Worm (Caenorhabditis elegans) whole organism, L4 larva: ENCODE data around the gene akap-1.

Experiments
- D1046.2 ChIP-seq: fragments of 200-800 bp; sonication (Bioruptor generic); IDR thresholded peaks from 2 replicates; pipeline ENCODE4 v1.3.6; 2022; ENCODE audit warnings: missing genetic modification characterization, missing compliant biosample characterization
- F26F4.8 ChIP-seq: fragments of 200-800 bp; sonication (Bioruptor generic); conservative IDR thresholded peaks from 2 replicates; pipeline ENCODE4 v1.3.6; 2022; ENCODE audit warnings: missing genetic modification characterization, missing compliant biosample characterization
- T26A8.4 ChIP-seq: fragments of 200-800 bp; sonication (Bioruptor generic); IDR thresholded peaks from 2 replicates; pipeline ENCODE4 v1.3.6; 2022; ENCODE audit warnings: missing genetic modification characterization, missing compliant biosample characterization
- Y105C5A.15 ChIP-seq: fragments of 200-800 bp; sonication (Bioruptor generic); IDR thresholded peaks from 2 replicates; pipeline ENCODE4 v1.3.6; 2022; ENCODE audit warnings: missing genetic modification characterization, missing compliant biosample characterization
- aha-1 ChIP-seq: fragments of 150-350 bp; peaks from one replicate; lab custom pipeline; 2014; ENCODE audit warnings: missing biosample characterization, missing genetic modification characterization
- ceh-20 ChIP-seq: fragments of 200-800 bp; sonication (Bioruptor generic); IDR thresholded peaks from 2 replicates; pipeline ENCODE4 v1.3.6; 2022; ENCODE audit warnings: missing genetic modification reagents, missing genetic modification characterization, missing compliant biosample characterization
- ceh-62 ChIP-seq: sonication (generic microtip); optimal IDR thresholded peaks from 2 replicates; lab custom pipeline; 2017; ENCODE audit warnings: missing biosample characterization, missing genetic modification characterization
- cey-2 ChIP-seq: sonication (generic microtip); optimal IDR thresholded peaks from 3 replicates; lab custom pipeline; 2017; ENCODE audit warnings: missing genetic modification characterization, mild to moderate bottlenecking, missing compliant biosample characterization, antibody characterized with exemption, borderline replicate concordance; ENCODE audit not compliant: insufficient read depth
- daf-16 ChIP-seq, 3 experiments: sonication (generic microtip); optimal IDR thresholded peaks; 2 replicates each; lab custom pipeline; 2016 to 2017; ENCODE audit warnings: missing genetic modification characterization in 3 of 3, missing genetic modification reagents in 3 of 3, mild to moderate bottlenecking in 2 of 3, missing compliant biosample characterization in 2 of 3, missing biosample characterization in 1 of 3, moderate library complexity in 1 of 3
- dmd-6 ChIP-seq: fragments of 200-800 bp; sonication (Bioruptor generic); IDR thresholded peaks from 2 replicates; pipeline ENCODE4 v1.3.6; 2022; ENCODE audit warnings: missing genetic modification reagents, missing genetic modification characterization, missing compliant biosample characterization
- dmd-8 ChIP-seq: fragments of 200-800 bp; sonication (Bioruptor generic); IDR thresholded peaks from 2 replicates; pipeline ENCODE4 v1.3.6; 2022; ENCODE audit warnings: missing genetic modification characterization, missing compliant biosample characterization
- duxl-1 ChIP-seq: sonication (generic microtip); optimal IDR thresholded peaks from 2 replicates; lab custom pipeline; 2016; ENCODE audit warnings: mild to moderate bottlenecking, missing genetic modification characterization, moderate library complexity, missing compliant biosample characterization; ENCODE audit not compliant: poor library complexity
- dve-1 ChIP-seq: sonication (generic microtip); optimal IDR thresholded peaks from 2 replicates; lab custom pipeline; 2017; ENCODE audit warnings: antibody characterized with exemption, mild to moderate bottlenecking, missing genetic modification characterization, missing compliant biosample characterization; ENCODE audit not compliant: insufficient read depth
- egl-27 ChIP-seq: sonication (generic microtip); optimal IDR thresholded peaks from 3 replicates; lab custom pipeline; 2017; ENCODE audit warnings: missing biosample characterization, missing genetic modification reagents, missing genetic modification characterization
- hlh-11 ChIP-seq: fragments of 200-800 bp; sonication (Bioruptor generic); optimal IDR thresholded peaks from 2 replicates; lab custom pipeline; 2018; ENCODE audit warnings: mild to moderate bottlenecking, missing genetic modification characterization, missing compliant biosample characterization
- hlh-30 ChIP-seq: sonication (generic microtip); optimal IDR thresholded peaks from 2 replicates; lab custom pipeline; 2017; ENCODE audit warnings: antibody characterized with exemption, mild to moderate bottlenecking, missing genetic modification characterization, missing compliant biosample characterization; ENCODE audit not compliant: insufficient read depth
- hmg-1.1 ChIP-seq: fragments of 200-800 bp; sonication (Bioruptor generic); IDR thresholded peaks from 2 replicates; pipeline ENCODE4 v1.3.6; 2022; ENCODE audit warnings: missing genetic modification reagents, missing genetic modification characterization, missing compliant biosample characterization
- jun-1 ChIP-seq: fragments of 150-350 bp; optimal IDR thresholded peaks from 2 replicates; lab custom pipeline; 2014; ENCODE audit warnings: missing biosample characterization, missing genetic modification reagents, missing genetic modification characterization
- lin-1 ChIP-seq: fragments of 200-800 bp; sonication (Bioruptor generic); IDR thresholded peaks from 2 replicates; pipeline ENCODE4 v1.3.6; 2022; ENCODE audit warnings: missing genetic modification reagents, missing genetic modification characterization, missing compliant biosample characterization
- lin-29 ChIP-seq: fragments of 200-800 bp; sonication (Bioruptor generic); IDR thresholded peaks from 2 replicates; pipeline ENCODE4 v1.3.6; 2022; ENCODE audit warnings: missing genetic modification reagents, missing genetic modification characterization, missing compliant biosample characterization
- lin-38 ChIP-seq: fragments of 200-800 bp; sonication (Bioruptor generic); IDR thresholded peaks from 2 replicates; pipeline ENCODE4 v1.3.6; 2022; ENCODE audit warnings: missing genetic modification reagents, missing genetic modification characterization, missing compliant biosample characterization
- lin-39 ChIP-seq: fragments of 150-350 bp; optimal IDR thresholded peaks from 2 replicates; lab custom pipeline; 2014; ENCODE audit warnings: missing biosample characterization, missing genetic modification reagents, missing genetic modification characterization
- lsy-2 ChIP-seq, 2 experiments: fragments of 150-350 bp in 1 of 2; sonication (generic microtip) in 1 of 2; optimal IDR thresholded peaks; 2 replicates each; lab custom pipeline; 2014 to 2017; ENCODE audit warnings: missing biosample characterization in 2 of 2, missing genetic modification characterization in 2 of 2
- madf-9 ChIP-seq: fragments of 200-800 bp; sonication (Bioruptor generic); conservative IDR thresholded peaks from 2 replicates; pipeline ENCODE4 v1.3.6; 2022; ENCODE audit warnings: missing genetic modification reagents, missing genetic modification characterization, missing compliant biosample characterization
- mdl-1 ChIP-seq, 2 experiments: fragments of 150-350 bp in 1 of 2; sonication (generic microtip) in 1 of 2; optimal IDR thresholded peaks; 2 replicates each; lab custom pipeline; 2014 to 2017; ENCODE audit warnings: missing biosample characterization in 2 of 2, missing genetic modification characterization in 2 of 2
- mdt-29 ChIP-seq: fragments of 200-800 bp; sonication (Bioruptor generic); IDR thresholded peaks from 2 replicates; pipeline ENCODE4 v1.3.6; 2022; ENCODE audit warnings: missing genetic modification reagents, missing genetic modification characterization, missing compliant biosample characterization
- mes-2 ChIP-seq: sonication (generic microtip); optimal IDR thresholded peaks from 2 replicates; lab custom pipeline; 2016; ENCODE audit warnings: missing genotype, mild to moderate bottlenecking, missing genetic modification characterization, missing compliant biosample characterization; ENCODE audit not compliant: poor library complexity, severe bottlenecking
- mxl-3 ChIP-seq: fragments of 200-800 bp; sonication (Bioruptor generic); optimal IDR thresholded peaks from 2 replicates; lab custom pipeline; 2018; ENCODE audit warnings: mild to moderate bottlenecking, missing genetic modification characterization, missing compliant biosample characterization
- nhr-102 ChIP-seq: sonication (generic microtip); optimal IDR thresholded peaks from 2 replicates; lab custom pipeline; 2016; ENCODE audit warnings: mild to moderate bottlenecking, missing genetic modification characterization, moderate library complexity, missing compliant biosample characterization
- nhr-28 ChIP-seq: fragments of 150-350 bp; optimal IDR thresholded peaks from 2 replicates; lab custom pipeline; 2014; ENCODE audit warnings: missing biosample characterization, missing genetic modification characterization
- nhr-41 ChIP-seq: fragments of 200-800 bp; sonication (Bioruptor generic); IDR thresholded peaks from 2 replicates; pipeline ENCODE4 v1.3.6; 2022; ENCODE audit warnings: missing genetic modification reagents, missing genetic modification characterization, missing compliant biosample characterization
- nhr-42 ChIP-seq: fragments of 200-800 bp; sonication (Bioruptor generic); IDR thresholded peaks from 2 replicates; pipeline ENCODE4 v1.3.6; 2022; ENCODE audit warnings: missing genetic modification characterization, missing compliant biosample characterization
- nhr-48 ChIP-seq: sonication (generic microtip); optimal IDR thresholded peaks from 2 replicates; lab custom pipeline; 2016; ENCODE audit warnings: mild to moderate bottlenecking, missing genetic modification characterization, missing compliant biosample characterization
- nhr-6 ChIP-seq: fragments of 150-350 bp; optimal IDR thresholded peaks from 2 replicates; lab custom pipeline; 2014; ENCODE audit warnings: missing biosample characterization, missing genetic modification characterization
- nhr-77 ChIP-seq: fragments of 150-350 bp; optimal IDR thresholded peaks from 2 replicates; lab custom pipeline; 2014; ENCODE audit warnings: missing biosample characterization, missing genetic modification characterization
- pqm-1 ChIP-seq: sonication (generic microtip); optimal IDR thresholded peaks from 2 replicates; lab custom pipeline; 2017; ENCODE audit warnings: missing biosample characterization, missing genetic modification characterization
- rbr-2 ChIP-seq: sonication (generic microtip); optimal IDR thresholded peaks from 2 replicates; lab custom pipeline; 2016; ENCODE audit warnings: missing genotype, missing genetic modification characterization, missing compliant biosample characterization
- unc-62 ChIP-seq, 3 experiments: fragments of 150-350 bp in 1 of 3; sonication (generic microtip); optimal IDR thresholded peaks in 2 of 3; peaks in 1 of 3; 1 replicate in 1 of 3; 2 replicates in 2 of 3; lab custom pipeline; 2014 to 2017; ENCODE audit warnings: missing biosample characterization in 3 of 3, missing genetic modification characterization in 3 of 3, missing genetic modification reagents in 3 of 3, missing genotype in 1 of 3
- zfp-3 ChIP-seq: fragments of 200-800 bp; sonication (Bioruptor generic); conservative IDR thresholded peaks from 2 replicates; pipeline ENCODE4 v1.3.6; 2022; ENCODE audit warnings: missing genetic modification reagents, missing genetic modification characterization, missing compliant biosample characterization

The akap-1 gene

DNA sequence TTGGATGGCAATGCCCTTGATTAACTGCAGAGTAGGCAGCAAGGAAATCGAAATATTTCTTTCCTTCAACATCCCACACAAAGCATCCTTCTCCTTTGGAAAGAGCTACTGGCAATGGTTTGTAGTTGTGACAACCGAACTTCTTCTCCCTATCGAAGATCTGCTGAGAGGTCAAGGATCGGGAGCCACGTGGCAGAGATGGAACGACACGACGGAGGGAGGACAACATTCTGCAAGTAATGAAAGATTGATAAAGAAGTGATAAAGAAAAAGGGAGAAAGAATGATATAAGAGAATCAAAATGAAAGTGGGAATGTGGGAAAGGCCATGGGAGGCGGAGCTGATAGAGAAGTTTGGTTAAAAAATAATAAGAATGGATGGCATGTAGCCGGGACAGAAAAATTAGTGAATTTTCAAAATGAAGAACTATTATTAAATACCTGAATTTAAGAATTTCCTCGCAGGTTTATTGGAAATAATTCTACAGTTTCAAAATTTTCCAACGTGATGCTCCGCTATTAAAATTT is 42.6 kb downstream of the akap-1 start, which contains the start of gene oatr-1:
Gene oatr-1 (minus strand): TSS at position 477 of the 527 bp plus-strand sequence.
- TF ChIP-seq nhr-28 (tag; lab: Kevin White, UChicago) (peak; percentile 48), mdl-1 (tag; optimal IDR thresholded peaks at IDR 0.05; lab: Kevin White, UChicago) (peak in 1 of 2 experiments; percentile 65), mxl-3 (GFP tag; lab: Kevin White, UChicago) (peak; percentile 80), mdt-29 (GFP tag; lab: Robert Waterston, UW) (no peak), dve-1 (tag; lab: Kevin White, UChicago) (peak; percentile 27), jun-1 (tag; lab: Kevin White, UChicago) (no peak), daf-16 (GFP tag; optimal IDR thresholded peaks at IDR 0.05; lab: Kevin White, UChicago) (no peak), daf-16 (tag; optimal IDR thresholded peaks at IDR 0.05; lab: Kevin White, UChicago) (peak; percentile 41), aha-1 (tag; lab: Kevin White, UChicago) (peak; percentile 49), nhr-42 (GFP tag; lab: Robert Waterston, UW) (no peak), hlh-11 (tag; lab: Kevin White, UChicago) (peak; percentile 25), dmd-6 (GFP tag; lab: Robert Waterston, UW) (peak; percentile 66)

DNA sequence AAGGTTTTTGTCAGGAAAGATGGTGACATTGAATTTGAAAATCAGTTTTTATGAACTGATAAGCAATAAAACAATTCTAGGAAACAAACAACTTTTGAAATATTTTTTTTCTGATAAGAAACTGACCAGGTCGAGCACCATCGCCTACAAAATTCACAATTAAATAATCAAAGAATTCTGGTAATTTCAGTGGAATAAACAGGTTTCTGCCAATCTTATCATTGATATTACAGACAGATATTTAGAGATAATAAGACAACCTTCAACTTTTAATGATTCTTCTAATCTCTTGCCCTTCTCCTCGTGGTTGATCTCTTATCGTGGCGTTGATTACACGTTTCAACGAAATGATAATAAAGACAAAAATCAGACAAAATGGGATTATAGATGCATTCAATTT is 43.2 kb downstream of the akap-1 start:
- peak in 1 of 2 experiments; percentile 72 for TF ChIP-seq unc-62 (GFP tag; optimal IDR thresholded peaks at IDR 0.05 in 1 of 2; lab: Kevin White, UChicago)
- TF ChIP-seq unc-62 (tag; optimal IDR thresholded peaks at IDR 0.05; lab: Kevin White, UChicago): no peak
- TF ChIP-seq ceh-62 (tag; lab: Kevin White, UChicago): no peak
- TF ChIP-seq nhr-48 (tag; lab: Kevin White, UChicago): peak; percentile 76
- TF ChIP-seq lin-1: peak; percentile 76
- TF ChIP-seq Y105C5A.15 (GFP tag; lab: Robert Waterston, UW): no peak
- no peak for TF ChIP-seq lin-29 (GFP tag; lab: Robert Waterston, UW)
- TF ChIP-seq nhr-77 (tag; lab: Kevin White, UChicago): peak; percentile 31
- peak; percentile 20 for TF ChIP-seq cey-2 (tag; lab: Kevin White, UChicago)
- TF ChIP-seq zfp-3 (GFP tag; lab: Robert Waterston, UW): no peak
- TF ChIP-seq F26F4.8: no peak
- no peak for TF ChIP-seq egl-27 (tag; lab: Kevin White, UChicago)
- no peak for TF ChIP-seq madf-9 (GFP tag; lab: Robert Waterston, UW)
- TF ChIP-seq hmg-1.1 (GFP tag; lab: Robert Waterston, UW): no peak
- TF ChIP-seq nhr-102 (tag; lab: Kevin White, UChicago): peak; percentile 80
- TF ChIP-seq nhr-28 (tag; lab: Kevin White, UChicago): peak; percentile 59
- peak; percentile 86 for TF ChIP-seq dmd-6 (GFP tag; lab: Robert Waterston, UW)
- no peak for TF ChIP-seq duxl-1
- peak in 1 of 2 experiments; percentile 76 for TF ChIP-seq mdl-1 (tag; optimal IDR thresholded peaks at IDR 0.05; lab: Kevin White, UChicago)
- TF ChIP-seq mes-2: no peak
- peak; percentile 88 for TF ChIP-seq mxl-3 (GFP tag; lab: Kevin White, UChicago)
- peak; percentile 78 for TF ChIP-seq dve-1 (tag; lab: Kevin White, UChicago)
- no peak for TF ChIP-seq T26A8.4 (GFP tag; lab: Robert Waterston, UW)
- TF ChIP-seq lin-38: no peak
- peak in 1 of 2 experiments; percentile 57 for TF ChIP-seq daf-16 (GFP tag; optimal IDR thresholded peaks at IDR 0.05; lab: Kevin White, UChicago)
- peak; percentile 95 for TF ChIP-seq daf-16 (tag; optimal IDR thresholded peaks at IDR 0.05; lab: Kevin White, UChicago)
- no peak for TF ChIP-seq D1046.2 (GFP tag; lab: Robert Waterston, UW)
- TF ChIP-seq lin-39 (tag; lab: Kevin White, UChicago): no peak
- TF ChIP-seq hlh-30: peak; percentile 6
- peak; percentile 34; the same call in 1 of the 2 replicates for TF ChIP-seq ceh-20
- TF ChIP-seq nhr-6: no peak
- peak; percentile 87 for TF ChIP-seq hlh-11 (tag; lab: Kevin White, UChicago)
- no peak for TF ChIP-seq rbr-2 (tag; lab: Kevin White, UChicago)
- no peak for TF ChIP-seq dmd-8 (GFP tag; lab: Robert Waterston, UW)
- peak; percentile 79 for TF ChIP-seq pqm-1 (tag; lab: Kevin White, UChicago)
- TF ChIP-seq nhr-41 (GFP tag; lab: Robert Waterston, UW): no peak
- peak in 1 of 2 experiments; percentile 33 for TF ChIP-seq lsy-2 (tag; optimal IDR thresholded peaks at IDR 0.05; lab: Kevin White, UChicago)
